Worm (Caenorhabditis elegans) whole organism, early embryonic: ENCODE results near the gene B0238.15.

Experiments used
- B0310.2 ChIP-seq: sonication (generic microtip); optimal IDR thresholded peaks from 2 replicates; lab custom pipeline; 2016; ENCODE audit warnings: mild to moderate bottlenecking, missing genetic modification characterization, missing compliant biosample characterization
- F13C5.2 ChIP-seq: sonication (generic microtip); optimal IDR thresholded peaks from 2 replicates; lab custom pipeline; 2017; ENCODE audit warnings: mild to moderate bottlenecking, missing genetic modification characterization, inconsistent platforms, missing compliant biosample characterization
- aly-1 ChIP-seq: sonication (generic microtip); optimal IDR thresholded peaks from 2 replicates; lab custom pipeline; 2016; ENCODE audit warnings: missing genetic modification characterization, missing compliant biosample characterization
- ama-1 ChIP-seq: fragments of 150-350 bp; optimal IDR thresholded peaks from 2 replicates; lab custom pipeline; 2014
- ceh-13 ChIP-seq: fragments of 200-800 bp; sonication (Bioruptor generic); optimal IDR thresholded peaks from 2 replicates; lab custom pipeline; 2018; ENCODE audit warnings: mild to moderate bottlenecking, missing genetic modification characterization, missing compliant biosample characterization
- ceh-36 ChIP-seq: sonication (generic microtip); optimal IDR thresholded peaks from 2 replicates; lab custom pipeline; 2016; ENCODE audit warnings: missing genetic modification characterization, inconsistent platforms, missing compliant biosample characterization
- ets-7 ChIP-seq: sonication (generic microtip); optimal IDR thresholded peaks from 2 replicates; lab custom pipeline; 2016; ENCODE audit warnings: missing genotype, missing genetic modification characterization, missing compliant biosample characterization
- flt-1 ChIP-seq: fragments of 200-800 bp; sonication (Bioruptor generic); IDR thresholded peaks from 2 replicates; pipeline ENCODE4 v1.3.6; 2022; ENCODE audit warnings: missing genetic modification characterization, missing compliant biosample characterization
- hmbx-1 ChIP-seq: sonication (generic microtip); optimal IDR thresholded peaks from 2 replicates; lab custom pipeline; 2016; ENCODE audit warnings: mild to moderate bottlenecking, missing genetic modification characterization, missing compliant biosample characterization
- hmg-4 ChIP-seq: fragments of 200-800 bp; sonication (Bioruptor generic); optimal IDR thresholded peaks from 2 replicates; lab custom pipeline; 2018; ENCODE audit warnings: mild to moderate bottlenecking, missing genetic modification characterization, missing compliant biosample characterization
- hnd-1 ChIP-seq: sonication (generic microtip); optimal IDR thresholded peaks from 2 replicates; lab custom pipeline; 2016; ENCODE audit warnings: missing genetic modification characterization, missing compliant biosample characterization
- pes-1 ChIP-seq: fragments of 200-800 bp; sonication (Bioruptor generic); IDR thresholded peaks from 2 replicates; pipeline ENCODE4 v1.3.6; 2022; ENCODE audit warnings: missing genetic modification reagents, missing genetic modification characterization, missing compliant biosample characterization
- scrt-1 ChIP-seq: fragments of 200-800 bp; sonication (Bioruptor generic); IDR thresholded peaks from 2 replicates; pipeline ENCODE4 v1.3.6; 2022; ENCODE audit warnings: missing genetic modification characterization, missing compliant biosample characterization
- sea-1 ChIP-seq: fragments of 200-800 bp; sonication (Bioruptor generic); conservative IDR thresholded peaks from 2 replicates; pipeline ENCODE4 v1.3.6; 2022; ENCODE audit warnings: missing genetic modification characterization, missing compliant biosample characterization
- tbx-11 ChIP-seq: fragments of 200-800 bp; sonication (Bioruptor generic); IDR thresholded peaks from 2 replicates; pipeline ENCODE4 v1.3.6; 2022; ENCODE audit warnings: missing genetic modification characterization, missing compliant biosample characterization
- tbx-37 ChIP-seq: fragments of 200-800 bp; sonication (Bioruptor generic); conservative IDR thresholded peaks from 2 replicates; pipeline ENCODE4 v1.3.6; 2022; ENCODE audit warnings: missing genetic modification reagents, missing genetic modification characterization, missing compliant biosample characterization
- tra-4 ChIP-seq: sonication (generic microtip); optimal IDR thresholded peaks from 2 replicates; lab custom pipeline; 2017; ENCODE audit warnings: missing genetic modification characterization, missing compliant biosample characterization

The B0238.15 gene

DNA sequence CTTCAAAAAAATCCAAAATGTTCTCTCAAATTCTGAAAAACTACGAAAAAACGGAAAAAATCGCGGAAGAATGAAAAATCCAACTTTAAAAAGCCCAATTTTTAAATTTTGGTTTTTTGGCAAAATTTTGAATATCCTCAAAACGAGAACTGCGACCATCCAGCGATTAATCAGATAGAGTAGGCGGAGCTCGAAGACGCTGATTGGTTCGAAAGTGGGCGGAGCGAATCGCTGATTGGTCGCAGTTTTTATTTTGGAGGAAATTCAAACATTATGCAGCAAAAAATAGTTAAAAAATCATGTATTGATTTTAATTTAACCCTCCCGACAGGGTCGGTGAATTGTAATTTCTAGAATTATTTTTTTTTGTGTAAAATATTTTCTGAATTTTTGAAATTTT, 26.3 kb upstream of the B0238.15 start:
- no peak for TF ChIP-seq tra-4 (tag; lab: Kevin White, UChicago)
- no peak for TF ChIP-seq tbx-11
- TF ChIP-seq pes-1 (GFP tag; lab: Robert Waterston, UW), result no peak
- no peak for TF ChIP-seq scrt-1
- TF ChIP-seq aly-1, result no peak
- no peak for TF ChIP-seq F13C5.2 (tag; lab: Kevin White, UChicago)
- TF ChIP-seq tbx-37 (GFP tag; lab: Robert Waterston, UW), result no peak
- TF ChIP-seq ceh-13 (GFP tag; lab: Kevin White, UChicago), result no peak
- TF ChIP-seq sea-1 (GFP tag; lab: Robert Waterston, UW), result no peak
- no peak for TF ChIP-seq hmbx-1 (tag; lab: Kevin White, UChicago)
- TF ChIP-seq hmg-4 (GFP tag; lab: Kevin White, UChicago), result no peak
- TF ChIP-seq hnd-1 (tag; lab: Kevin White, UChicago), result no peak
- no peak for TF ChIP-seq ets-7
- no peak for TF ChIP-seq ceh-36 (tag; lab: Kevin White, UChicago)

DNA sequence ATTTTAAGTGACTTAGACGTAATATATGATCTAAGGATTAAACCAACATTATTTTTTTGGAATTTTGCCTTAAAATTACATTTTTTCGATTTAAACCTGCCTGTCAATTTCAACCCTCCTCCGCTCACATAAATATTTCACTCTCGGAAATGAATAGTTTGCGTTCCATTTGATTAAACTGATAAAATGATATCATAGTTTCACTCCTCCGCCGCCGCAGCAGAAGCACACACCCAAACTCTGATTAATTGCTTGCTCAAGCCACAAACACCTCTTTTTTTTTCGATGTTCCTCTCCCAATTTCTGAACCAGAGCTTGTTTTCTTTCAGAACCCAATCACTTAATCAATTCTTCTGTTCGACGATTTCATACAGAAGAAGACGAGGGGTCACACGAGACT, 17.0 kb upstream of the B0238.15 start, which contains the start of gene Y49G5B.1:
TSS of gene Y49G5B.1 (plus strand) at position 324 of the 400 bp plus-strand sequence.
- TF ChIP-seq ets-7 (no peak), flt-1 (GFP tag; lab: Robert Waterston, UW) (no peak), scrt-1 (no peak), hmbx-1 (tag; lab: Kevin White, UChicago) (no peak)

DNA sequence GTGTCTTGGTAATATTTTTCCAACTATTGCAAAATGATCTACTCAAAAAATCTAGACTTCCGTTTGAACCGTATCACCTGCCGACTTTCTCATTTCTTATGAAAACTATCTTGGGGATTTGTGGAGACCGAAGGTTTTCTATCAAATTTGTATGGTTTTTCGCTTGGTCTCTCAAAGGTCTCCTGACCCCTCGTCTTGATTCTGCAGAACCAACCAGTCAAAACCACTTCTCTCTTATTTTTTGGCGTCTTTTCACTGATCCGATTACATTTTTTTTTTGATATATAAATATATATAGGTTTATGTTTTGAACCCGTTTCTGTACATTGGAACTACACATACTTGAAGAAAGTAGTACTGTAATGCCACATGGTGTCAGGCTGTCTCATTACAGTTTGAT, 14.3 kb upstream of the B0238.15 start:
- TF ChIP-seq ama-1 (lab: Kevin White, UChicago) (no peak), ets-7 (no peak), hnd-1 (tag; lab: Kevin White, UChicago) (no peak), ceh-13 (GFP tag; lab: Kevin White, UChicago) (no peak), hmbx-1 (tag; lab: Kevin White, UChicago) (no peak), F13C5.2 (tag; lab: Kevin White, UChicago) (no peak), flt-1 (GFP tag; lab: Robert Waterston, UW) (no peak), ceh-36 (tag; lab: Kevin White, UChicago) (no peak), tra-4 (tag; lab: Kevin White, UChicago) (no peak), scrt-1 (no peak), tbx-11 (no peak), pes-1 (GFP tag; lab: Robert Waterston, UW) (no peak)

DNA sequence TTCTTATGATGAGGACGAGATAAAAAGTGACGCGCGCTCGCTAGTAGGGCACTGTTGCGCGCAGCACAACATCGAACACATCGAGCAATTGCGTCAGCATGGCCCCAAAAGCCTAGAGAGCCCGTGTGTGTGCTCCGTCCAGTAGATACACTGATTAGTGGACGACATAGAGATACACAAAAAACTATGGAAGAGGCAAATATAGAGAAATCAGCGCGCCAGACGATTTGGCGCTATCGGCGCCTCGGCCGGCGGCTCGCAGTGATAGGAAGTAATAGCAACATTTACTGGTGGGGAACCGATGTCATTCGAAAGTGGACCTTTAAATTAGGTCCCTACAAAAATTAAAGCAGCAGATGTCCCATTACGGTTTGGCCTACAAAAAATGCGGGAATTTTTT, 11.5 kb upstream of the B0238.15 start:
- TF ChIP-seq flt-1 (GFP tag; lab: Robert Waterston, UW) (no peak), hmbx-1 (tag; lab: Kevin White, UChicago) (no peak), sea-1 (GFP tag; lab: Robert Waterston, UW) (no peak), ama-1 (lab: Kevin White, UChicago) (no peak), pes-1 (GFP tag; lab: Robert Waterston, UW) (no peak), tbx-37 (GFP tag; lab: Robert Waterston, UW) (no peak), hnd-1 (tag; lab: Kevin White, UChicago) (no peak), tbx-11 (no peak), ceh-13 (GFP tag; lab: Kevin White, UChicago) (no peak), hmg-4 (GFP tag; lab: Kevin White, UChicago) (no peak), aly-1 (no peak), ets-7 (no peak), ceh-36 (tag; lab: Kevin White, UChicago) (no peak), F13C5.2 (tag; lab: Kevin White, UChicago) (no peak), B0310.2 (no peak)

DNA sequence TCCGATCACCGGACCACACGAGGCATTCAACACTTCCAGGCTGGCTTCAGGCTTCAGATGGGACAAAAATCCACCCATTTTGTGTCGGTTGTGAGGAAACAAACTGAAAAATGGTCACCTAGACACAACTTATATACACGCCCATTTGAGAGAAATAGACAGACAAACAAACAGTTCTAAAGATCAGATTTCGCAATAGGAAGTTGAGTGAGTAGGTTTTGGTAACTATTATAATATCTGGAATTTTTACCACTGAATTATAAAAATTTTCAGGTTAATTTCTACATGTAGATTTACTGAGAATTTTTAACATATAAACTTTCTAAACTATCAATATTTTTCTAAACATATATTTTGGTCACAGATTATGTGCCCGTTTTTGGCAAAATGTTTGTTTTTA, 6.2 kb upstream of the B0238.15 start, which contains the start of gene cest-32:
TSS of gene cest-32 (minus strand) at position 115 of the 400 bp plus-strand sequence.
- TF ChIP-seq flt-1 (GFP tag; lab: Robert Waterston, UW) (no peak), ceh-13 (GFP tag; lab: Kevin White, UChicago) (no peak), ceh-36 (tag; lab: Kevin White, UChicago) (no peak), hmg-4 (GFP tag; lab: Kevin White, UChicago) (no peak)

DNA sequence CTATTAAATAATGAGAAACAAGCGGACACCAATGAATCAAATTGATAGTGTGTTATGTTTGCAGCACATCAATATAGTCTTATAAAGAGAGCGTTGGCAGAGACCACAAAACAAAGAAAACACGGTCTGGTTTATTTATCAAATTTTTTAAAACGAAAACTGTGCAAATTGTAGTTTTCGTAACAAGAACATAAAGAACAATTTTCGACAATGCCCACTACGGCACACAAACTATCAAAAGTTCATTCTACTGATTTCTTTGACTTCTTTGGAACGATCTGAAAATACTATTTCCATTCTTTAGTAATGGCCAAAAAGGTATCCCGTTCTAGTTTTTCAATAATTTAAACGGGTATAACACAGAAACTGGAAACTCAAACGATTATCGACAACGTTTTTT, 2.9 kb upstream of the B0238.15 start, which contains the start of gene cest-35.2:
TSS of gene cest-35.2 (minus strand) at position 101 of the 400 bp plus-strand sequence.
- TF ChIP-seq hmg-4 (GFP tag; lab: Kevin White, UChicago) (no peak), flt-1 (GFP tag; lab: Robert Waterston, UW) (no peak), ama-1 (lab: Kevin White, UChicago) (no peak), tra-4 (tag; lab: Kevin White, UChicago) (no peak), B0310.2 (no peak), ets-7 (no peak), ceh-36 (tag; lab: Kevin White, UChicago) (no peak), pes-1 (GFP tag; lab: Robert Waterston, UW) (no peak), scrt-1 (no peak), sea-1 (GFP tag; lab: Robert Waterston, UW) (no peak), hmbx-1 (tag; lab: Kevin White, UChicago) (no peak), aly-1 (no peak)

DNA sequence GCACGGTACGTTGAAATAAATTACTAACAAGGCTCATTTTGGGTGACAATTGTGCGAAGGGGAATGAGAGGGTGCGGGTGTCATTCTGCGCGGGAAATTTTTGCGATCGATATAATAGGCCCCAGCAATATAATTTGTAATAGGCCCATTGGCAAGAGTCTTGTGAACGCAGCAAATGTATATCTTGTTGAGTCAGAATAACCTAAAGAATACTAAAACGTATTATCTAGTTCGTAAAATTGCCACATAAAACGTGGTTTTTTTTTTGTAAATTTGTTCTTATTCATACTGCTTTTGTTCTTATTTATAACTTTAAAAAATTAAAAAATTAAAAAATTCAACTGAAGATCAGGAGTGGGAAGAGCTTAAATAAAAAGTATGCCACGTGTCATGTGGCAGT, 599 bp upstream of the B0238.15 start, which contains the start of gene C52A10.3:
TSS of gene C52A10.3 (minus strand) at position 101 of the 400 bp plus-strand sequence.
- no peak for TF ChIP-seq sea-1 (GFP tag; lab: Robert Waterston, UW)
- no peak for TF ChIP-seq flt-1 (GFP tag; lab: Robert Waterston, UW)
- no peak for TF ChIP-seq tbx-37 (GFP tag; lab: Robert Waterston, UW)
- no peak for TF ChIP-seq tra-4 (tag; lab: Kevin White, UChicago)
- no peak for TF ChIP-seq ceh-13 (GFP tag; lab: Kevin White, UChicago)
- no peak for TF ChIP-seq ceh-36 (tag; lab: Kevin White, UChicago)
- TF ChIP-seq hnd-1 (tag; lab: Kevin White, UChicago), result no peak
- TF ChIP-seq scrt-1, result no peak
- no peak for TF ChIP-seq ets-7
- TF ChIP-seq B0310.2, result no peak
- no peak for TF ChIP-seq ama-1 (lab: Kevin White, UChicago)
- TF ChIP-seq aly-1, result no peak
- no peak for TF ChIP-seq tbx-11
- no peak for TF ChIP-seq pes-1 (GFP tag; lab: Robert Waterston, UW)
- TF ChIP-seq hmbx-1 (tag; lab: Kevin White, UChicago), result no peak
- TF ChIP-seq hmg-4 (GFP tag; lab: Kevin White, UChicago), result no peak
- TF ChIP-seq F13C5.2 (tag; lab: Kevin White, UChicago), result no peak
